Worm (Caenorhabditis elegans): Measurements from ENCODE around the gene srlf-19.

The srlf-19 gene

ce11 chrV:524058-524457, 18.8 kb downstream of the srlf-19 start, which contains the start of gene lipl-3:
Gene lipl-3 (minus strand): TSS chrV:524218.
- peak; percentile 30 for TF ChIP-seq nhr-80 (tag; optimal IDR thresholded peaks at IDR 0.05)
- no peak for TF ChIP-seq madf-3 (GFP tag; IDR thresholded peaks at IDR 0.05)

DNA sequence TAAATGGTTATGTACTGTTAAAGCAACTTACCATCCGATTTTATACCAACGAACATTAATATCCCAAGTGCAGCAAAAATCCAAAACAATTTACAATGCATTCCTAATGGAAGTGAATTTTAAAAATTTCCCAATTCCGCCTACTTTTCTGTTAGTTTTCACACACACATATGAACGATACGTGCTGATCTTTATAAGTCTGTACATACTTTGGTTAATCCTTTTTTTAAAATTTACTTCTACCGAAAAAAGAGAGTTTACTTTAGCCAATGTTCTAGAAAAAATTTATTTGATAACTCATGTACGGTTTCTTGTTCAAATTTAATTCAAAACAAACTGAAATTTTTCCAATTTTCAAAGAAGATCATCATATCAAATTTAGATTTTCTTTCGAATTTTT, 19.7 kb downstream of the srlf-19 start, which contains the start of gene R11G11.16:
R11G11.16 (minus strand) TSS at position 101 of the 400 bp plus-strand sequence.
- TF ChIP-seq rcor-1 (GFP tag; IDR thresholded peaks at IDR 0.05): no peak

DNA sequence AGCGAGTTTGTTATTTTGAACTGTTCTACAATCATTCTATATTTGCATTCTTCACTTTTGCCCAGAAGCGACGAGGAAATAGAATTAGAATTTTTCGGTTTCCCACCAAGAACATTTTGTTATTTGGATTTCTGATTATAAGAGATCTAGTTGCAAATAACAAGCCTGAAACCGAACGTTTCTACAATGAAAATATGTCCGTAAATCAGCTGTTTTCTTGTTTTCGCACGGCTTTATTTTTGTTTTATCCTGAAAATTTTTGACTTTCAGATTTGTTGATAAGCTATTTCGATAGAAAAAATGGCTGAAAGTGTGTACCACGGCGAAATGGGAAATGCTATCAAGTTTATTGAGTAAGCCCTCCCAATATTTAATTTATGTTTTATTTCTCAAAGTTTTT, 22.3 kb downstream of the srlf-19 start, which contains the start of gene srw-108:
srw-108 (plus strand) TSS at position 301 of the 400 bp plus-strand sequence.
- TF ChIP-seq tlf-1 (GFP tag; optimal IDR thresholded peaks at IDR 0.05) (no peak), lag-1 (GFP tag; IDR thresholded peaks at IDR 0.05) (no peak), nhr-179 (tag; optimal IDR thresholded peaks at IDR 0.05) (no peak)

- TF ChIP-seq dox-1 (GFP tag; IDR thresholded peaks at IDR 0.05) (0 out of 2 replicates have a peak, but pooled peaks have one; percentile 16), fkh-3 (tag; optimal IDR thresholded peaks at IDR 0.05) (no peak), atf-7 (tag; optimal IDR thresholded peaks at IDR 0.05) (peak; percentile 36), F23B12.7 (tag; optimal IDR thresholded peaks at IDR 0.05; ENCODE audit: insufficient read depth) (no peak), ama-1 (optimal IDR thresholded peaks at IDR 0.05) (no peak), ama-1 (GFP tag; optimal IDR thresholded peaks at IDR 0.05) (no peak), mxl-1 (tag; optimal IDR thresholded peaks at IDR 0.05) (no peak), F57C9.4 (tag; optimal IDR thresholded peaks at IDR 0.05) (no peak), let-607 (tag; optimal IDR thresholded peaks at IDR 0.05) (no peak), madf-6 (GFP tag; IDR thresholded peaks at IDR 0.05) (no peak), dpff-1 (tag; optimal IDR thresholded peaks at IDR 0.05) (no peak), zim-3 (tag; optimal IDR thresholded peaks at IDR 0.05) (no peak), aptf-2 (GFP tag; conservative IDR thresholded peaks at IDR 0.05) (no peak), ekl-4 (GFP tag; IDR thresholded peaks at IDR 0.05) (no peak), madf-3 (GFP tag; IDR thresholded peaks at IDR 0.05) (no peak), chd-7 (tag; optimal IDR thresholded peaks at IDR 0.05) (no peak), bed-1 (GFP tag; IDR thresholded peaks at IDR 0.05) (no peak), tbp1 (GFP tag; optimal IDR thresholded peaks at IDR 0.05) (peak; percentile 1), mel-28 (tag; optimal IDR thresholded peaks at IDR 0.05; ENCODE audit: borderline replicate concordance) (no peak), ceh-100 (GFP tag; IDR thresholded peaks at IDR 0.05) (no peak), F37B4.10 (GFP tag; IDR thresholded peaks at IDR 0.05) (no peak), ztf-22 (GFP tag; optimal IDR thresholded peaks at IDR 0.05) (no peak), attf-5 (GFP tag; optimal IDR thresholded peaks at IDR 0.05) (peak; percentile 59), ztf-18 (tag; optimal IDR thresholded peaks at IDR 0.05) (no peak), ztf-6 (GFP tag; IDR thresholded peaks at IDR 0.05) (no peak), attf-6 (GFP tag; IDR thresholded peaks at IDR 0.05) (no peak), egl-44 (GFP tag; IDR thresholded peaks at IDR 0.05) (no peak), hmg-20 (GFP tag; IDR thresholded peaks at IDR 0.05) (no peak), T26A5.8 (tag; optimal IDR thresholded peaks at IDR 0.05) (no peak), hlh-26 (GFP tag; conservative IDR thresholded peaks at IDR 0.05) (no peak), ets-4 (GFP tag; optimal IDR thresholded peaks at IDR 0.05) (no peak), B0336.3 (GFP tag; IDR thresholded peaks at IDR 0.05) (no peak), madf-10 (tag; optimal IDR thresholded peaks at IDR 0.05) (no peak), die-1 (tag; optimal IDR thresholded peaks at IDR 0.05) (no peak), F33H1.4 (GFP tag; IDR thresholded peaks at IDR 0.05) (no peak), tbx-9 (tag; optimal IDR thresholded peaks at IDR 0.05; ENCODE audit: borderline replicate concordance) (no peak), ZK185.1 (tag; optimal IDR thresholded peaks at IDR 0.05; ENCODE audit: poor library complexity, severe bottlenecking) (peak; percentile 15), ztf-3 (GFP tag; optimal IDR thresholded peaks at IDR 0.05) (no peak), let-526 (GFP tag; IDR thresholded peaks at IDR 0.05) (no peak), ztf-26 (tag; optimal IDR thresholded peaks at IDR 0.05) (no peak)
These were observed 26.8 kb downstream of the srlf-19 start, which contains the start of gene nhr-58 for ce11 chrV:532046-532445. Gene nhr-58 (plus strand): TSS chrV:532259.
